Worm (Caenorhabditis elegans) whole organism, L4 larva: ENCODE results near the gene brap-2.

Experiments
- arid-1 ChIP-seq: fragments of 200-800 bp; sonication (Bioruptor generic); conservative IDR thresholded peaks from 2 replicates; pipeline ENCODE4 v1.3.6; 2022; ENCODE audit warnings: missing genetic modification reagents, missing genetic modification characterization, missing compliant biosample characterization
- ceh-62 ChIP-seq: sonication (generic microtip); optimal IDR thresholded peaks from 2 replicates; lab custom pipeline; 2017; ENCODE audit warnings: missing biosample characterization, missing genetic modification characterization
- ceh-82 ChIP-seq: sonication (generic microtip); optimal IDR thresholded peaks from 2 replicates; lab custom pipeline; 2017; ENCODE audit warnings: missing biosample characterization, missing genetic modification characterization
- ces-1 ChIP-seq: fragments of 150-350 bp; sonication (generic microtip); optimal IDR thresholded peaks from 4 replicates; lab custom pipeline; 2014; ENCODE audit warnings: missing biosample characterization, missing genetic modification reagents, missing genetic modification characterization
- daf-19 ChIP-seq: fragments of 200-800 bp; sonication (Bioruptor generic); conservative IDR thresholded peaks from 2 replicates; pipeline ENCODE4 v1.3.6; 2022; ENCODE audit warnings: missing genetic modification characterization, missing compliant biosample characterization
- lin-1 ChIP-seq: fragments of 200-800 bp; sonication (Bioruptor generic); IDR thresholded peaks from 2 replicates; pipeline ENCODE4 v1.3.6; 2022; ENCODE audit warnings: missing genetic modification reagents, missing genetic modification characterization, missing compliant biosample characterization
- lin-13 ChIP-seq: fragments of 150-350 bp; optimal IDR thresholded peaks from 2 replicates; lab custom pipeline; 2014; ENCODE audit warnings: missing biosample characterization, missing genetic modification reagents, missing genetic modification characterization
- lin-15B ChIP-seq: fragments of 150-350 bp; sonication (generic microtip); optimal IDR thresholded peaks from 3 replicates; lab custom pipeline; 2014; ENCODE audit warnings: missing biosample characterization, missing genetic modification characterization
- lir-3 ChIP-seq: sonication (generic microtip); optimal IDR thresholded peaks from 2 replicates; lab custom pipeline; 2016; ENCODE audit warnings: mild to moderate bottlenecking, missing genetic modification characterization, missing compliant biosample characterization
- lsy-2 ChIP-seq, 2 experiments: fragments of 150-350 bp in 1 of 2; sonication (generic microtip) in 1 of 2; optimal IDR thresholded peaks; 2 replicates each; lab custom pipeline; 2014 to 2017; ENCODE audit warnings: missing biosample characterization in 2 of 2, missing genetic modification characterization in 2 of 2
- nhr-10 ChIP-seq: fragments of 150-350 bp; optimal IDR thresholded peaks from 2 replicates; lab custom pipeline; 2014; ENCODE audit warnings: missing biosample characterization, missing genetic modification characterization
- pha-4 ChIP-seq, 2 experiments: fragments of 150-350 bp in 1 of 2; fragments of 200-800 bp in 1 of 2; sonication (Bioruptor generic) in 1 of 2; IDR thresholded peaks in 1 of 2; optimal IDR thresholded peaks in 1 of 2; 2 replicates each; pipeline versions ENCODE4 v1.3.6 to Lab custom; 2014 to 2022; ENCODE audit warnings: missing genetic modification characterization in 2 of 2, missing genetic modification reagents in 2 of 2, missing biosample characterization in 1 of 2, missing compliant biosample characterization in 1 of 2

ce11 chrII:5398779-5399178 is 5.8 kb upstream of the brap-2 start, which contains the start of gene fbxl-3:
- TF ChIP-seq lin-15B (no peak), lin-13 (no peak), arid-1 (GFP tag; lab: Robert Waterston, UW) (no peak), lin-1 (no peak), lir-3 (tag; lab: Kevin White, UChicago) (no peak), pha-4 (GFP tag; IDR thresholded peaks at IDR 0.05; lab: Robert Waterston, UW) (no peak), pha-4 (tag; optimal IDR thresholded peaks at IDR 0.05; lab: Kevin White, UChicago) (no peak), ceh-62 (tag; lab: Kevin White, UChicago) (no peak), nhr-10 (tag; lab: Kevin White, UChicago) (no peak), ceh-82 (tag; lab: Kevin White, UChicago) (no peak), lsy-2 (tag; optimal IDR thresholded peaks at IDR 0.05; lab: Kevin White, UChicago) (no peak), ces-1 (no peak), daf-19 (GFP tag; lab: Robert Waterston, UW) (no peak)
